Worm (Caenorhabditis elegans): Measurements from ENCODE around the gene ash-2.

DNA sequence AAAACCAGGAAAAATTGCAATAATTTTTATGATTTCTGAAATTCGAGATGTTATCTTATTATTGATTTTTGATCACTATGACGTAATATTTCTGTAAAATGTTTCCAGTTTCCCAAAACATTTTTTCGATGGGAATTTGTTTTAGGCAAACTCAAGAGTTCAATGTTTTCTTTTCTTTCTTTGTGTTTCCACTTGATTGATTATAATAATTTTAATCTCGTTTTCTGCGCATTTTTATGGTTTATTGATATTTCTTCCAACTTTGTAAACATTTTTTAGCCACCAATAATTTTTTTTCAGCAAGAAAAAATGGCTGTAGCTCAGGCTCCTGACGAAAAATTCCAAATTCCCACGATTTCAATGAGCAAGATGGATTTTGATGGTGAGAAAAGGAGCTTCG lies 25.4 kb upstream of the ash-2 start, which contains the start of gene W03C9.6:
- TF ChIP-seq W03F9.2 (tag; optimal IDR thresholded peaks at IDR 0.05) (no peak), him-1 (tag; optimal IDR thresholded peaks at IDR 0.05) (no peak), dao-5 (tag; optimal IDR thresholded peaks at IDR 0.05) (no peak)
